Worm (Caenorhabditis elegans): ENCODE data around the gene R07B1.5.
A peak's percentile ranks its signal among the peaks of the same experiment; 100 is the strongest.

The R07B1.5 gene

DNA sequence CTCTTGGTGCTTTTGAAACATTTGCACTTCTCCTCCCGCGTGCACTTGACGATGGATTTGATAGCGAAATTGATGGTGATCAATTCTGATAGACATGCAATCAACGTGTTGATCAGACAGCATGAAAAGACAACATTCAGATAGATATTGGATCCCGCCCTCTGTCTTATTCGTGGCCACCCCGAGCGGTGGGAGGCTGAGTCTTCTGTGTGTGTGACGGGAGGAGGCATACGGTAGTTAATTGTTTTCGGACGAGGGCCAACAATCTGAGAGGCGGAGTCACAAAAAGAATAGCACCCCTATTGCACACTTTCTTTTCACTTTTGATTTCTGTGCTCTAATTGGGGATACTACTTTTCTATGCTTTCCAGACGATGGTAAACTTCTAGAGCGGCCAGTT lies 17.5 kb upstream of the R07B1.5 start:
- TF ChIP-seq R02D3.7 (tag; optimal IDR thresholded peaks at IDR 0.05) (no peak), Y75B8A.6 (GFP tag; IDR thresholded peaks at IDR 0.05) (no peak), lin-39 (tag; optimal IDR thresholded peaks at IDR 0.05) (no peak), nhr-11 (tag; optimal IDR thresholded peaks at IDR 0.05) (no peak), nhr-48 (tag; optimal IDR thresholded peaks at IDR 0.05) (no peak), ctbp-1 (GFP tag; IDR thresholded peaks at IDR 0.05) (no peak), mes-2 (tag; optimal IDR thresholded peaks at IDR 0.05; ENCODE audit: poor library complexity, severe bottlenecking) (no peak), T26A8.4 (GFP tag; IDR thresholded peaks at IDR 0.05) (no peak), ZK546.5 (tag; optimal IDR thresholded peaks at IDR 0.05) (no peak), lin-1 (GFP tag; IDR thresholded peaks at IDR 0.05) (no peak), nhr-6 (tag; optimal IDR thresholded peaks at IDR 0.05) (no peak)

DNA sequence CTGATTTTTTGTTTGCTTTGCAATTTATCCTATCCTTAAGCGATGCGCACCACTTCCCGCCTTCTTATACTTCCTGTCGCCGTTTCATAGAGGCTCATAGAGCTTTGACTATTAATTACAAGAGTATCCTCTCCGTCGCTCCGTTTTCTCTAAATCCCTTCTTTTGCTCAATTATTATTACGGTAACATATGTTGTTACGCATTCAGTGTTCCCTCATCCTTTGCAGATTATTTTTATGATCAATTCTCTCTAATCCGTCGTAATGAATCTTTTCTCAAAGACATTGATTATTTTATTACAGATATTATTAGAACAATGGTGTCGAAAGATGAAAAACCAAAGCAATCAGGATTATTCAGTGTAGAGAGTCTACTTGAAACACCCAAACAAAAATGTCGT lies 16.4 kb upstream of the R07B1.5 start, which contains the start of gene vab-15:
TSS of gene vab-15 (plus strand) at position 301 of the 400 bp plus-strand sequence.
- TF ChIP-seq mdt-29 (GFP tag; IDR thresholded peaks at IDR 0.05) (no peak), F49E8.2 (tag; optimal IDR thresholded peaks at IDR 0.05; ENCODE audit: borderline replicate concordance) (no peak), jun-1 (tag; optimal IDR thresholded peaks at IDR 0.05) (no peak), nhr-41 (GFP tag; IDR thresholded peaks at IDR 0.05) (no peak), dmd-6 (GFP tag; IDR thresholded peaks at IDR 0.05) (no peak), aha-1 (tag) (no peak), lin-39 (tag; optimal IDR thresholded peaks at IDR 0.05) (no peak)

DNA sequence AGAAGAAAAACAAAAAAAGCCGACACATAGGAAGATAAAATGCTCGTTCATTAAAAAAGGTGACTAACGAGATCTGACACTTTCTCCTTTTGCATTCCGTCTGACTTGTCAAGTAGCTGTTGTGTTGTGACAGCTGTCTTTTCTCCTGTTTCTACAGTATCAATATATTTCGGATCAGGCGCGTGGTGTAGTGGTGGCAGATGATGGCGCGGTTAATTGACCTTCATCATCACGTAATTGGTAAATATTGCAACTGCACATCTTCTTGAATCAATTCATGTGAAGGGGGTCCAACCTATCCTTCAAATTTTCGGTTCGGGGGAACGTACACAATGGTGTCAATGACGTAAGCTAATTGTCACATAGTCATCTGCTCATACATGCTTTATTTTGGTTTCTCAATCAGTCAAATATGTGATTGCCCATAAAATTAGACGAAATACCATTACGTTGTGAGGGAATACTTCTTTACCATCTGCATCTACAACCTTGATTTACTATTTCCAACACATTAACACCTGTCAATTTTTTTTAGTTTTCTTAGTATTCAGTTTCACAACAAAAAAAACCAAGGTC lies 15.1 kb upstream of the R07B1.5 start:
- no peak for TF ChIP-seq vab-7 (GFP tag; IDR thresholded peaks at IDR 0.05)
- TF ChIP-seq unc-62 (GFP tag; optimal IDR thresholded peaks at IDR 0.05 in 1 of 2), result peak in 1 of 2 experiments; percentile 92
- no peak for TF ChIP-seq unc-62 (tag; optimal IDR thresholded peaks at IDR 0.05)

DNA sequence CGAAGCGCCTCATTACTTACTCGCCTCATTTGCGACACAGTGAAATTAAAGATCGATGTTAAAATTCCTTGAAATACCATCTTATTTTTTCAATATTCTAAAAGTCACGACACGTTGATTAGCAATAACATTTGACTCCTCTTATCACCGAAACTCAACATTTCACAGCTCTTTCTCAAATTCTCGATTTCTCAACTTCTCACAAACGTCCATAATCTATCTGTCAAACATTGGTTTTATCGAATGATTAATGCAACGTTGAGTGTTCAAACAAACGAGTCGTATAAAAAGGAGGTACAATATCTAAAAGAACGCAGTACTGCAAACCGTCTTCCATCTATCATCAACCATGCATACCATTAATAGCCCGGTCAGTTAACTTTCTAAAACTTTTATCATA lies 13.1 kb upstream of the R07B1.5 start, which contains the start of gene lec-8:
TSS of gene lec-8 (plus strand) at position 314 of the 400 bp plus-strand sequence.
- TF ChIP-seq nhr-77 (tag; optimal IDR thresholded peaks at IDR 0.05) (peak; percentile 28), dve-1 (tag; optimal IDR thresholded peaks at IDR 0.05; ENCODE audit: insufficient read depth) (peak; percentile 84), hlh-11 (tag; optimal IDR thresholded peaks at IDR 0.05) (peak; percentile 65), nhr-28 (tag; optimal IDR thresholded peaks at IDR 0.05) (peak; percentile 68), jun-1 (tag; optimal IDR thresholded peaks at IDR 0.05) (no peak), tra-1 (GFP tag; IDR thresholded peaks at IDR 0.05) (peak; percentile 80; the same call in 1 of the 2 replicates), R02D3.7 (tag; optimal IDR thresholded peaks at IDR 0.05) (no peak), ceh-20 (GFP tag; IDR thresholded peaks at IDR 0.05) (peak; percentile 72; the same call in 1 of the 2 replicates), dmd-6 (GFP tag; IDR thresholded peaks at IDR 0.05) (peak; percentile 81), vab-7 (GFP tag; IDR thresholded peaks at IDR 0.05) (no peak), gei-8 (GFP tag; optimal IDR thresholded peaks at IDR 0.05) (no peak), saeg-2 (GFP tag; IDR thresholded peaks at IDR 0.05) (no peak), aha-1 (tag) (peak; percentile 82), T20F7.1 (GFP tag; optimal IDR thresholded peaks at IDR 0.05) (peak; percentile 45), daf-16 (GFP tag; optimal IDR thresholded peaks at IDR 0.05) (no peak), daf-16 (tag; optimal IDR thresholded peaks at IDR 0.05) (peak; percentile 81), nhr-48 (tag; optimal IDR thresholded peaks at IDR 0.05) (no peak), php-3 (GFP tag; IDR thresholded peaks at IDR 0.05) (peak; percentile 69), pqm-1 (tag; optimal IDR thresholded peaks at IDR 0.05) (peak; percentile 47)

DNA sequence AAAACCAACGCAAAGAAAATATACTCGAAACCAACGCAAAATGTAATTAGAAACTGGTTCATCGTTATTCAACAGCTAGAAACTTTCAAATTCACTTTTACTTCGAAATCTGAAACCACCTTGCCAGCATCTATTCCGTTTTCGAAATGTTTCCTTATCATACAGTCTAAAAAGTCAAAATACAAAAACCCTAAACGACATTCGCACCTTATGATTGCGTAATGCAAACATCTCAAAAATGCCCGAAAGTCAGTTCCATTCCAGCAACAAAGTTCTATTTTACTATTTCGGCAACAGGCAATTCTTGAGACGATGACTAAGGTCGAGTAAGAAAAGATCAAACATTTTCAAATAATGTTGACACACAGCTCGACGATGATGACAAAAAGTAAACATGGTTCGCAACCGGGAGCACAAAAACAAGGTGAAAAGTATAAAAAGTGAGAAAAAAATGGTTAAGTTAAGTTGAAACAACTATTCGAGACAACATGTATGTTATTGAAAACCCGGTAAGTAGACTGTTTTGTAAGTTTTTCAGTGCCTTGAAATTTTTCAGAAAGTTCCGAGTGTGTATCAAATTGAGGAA lies 11.5 kb upstream of the R07B1.5 start, which contains the start of gene lec-7:
TSS of gene lec-7 (plus strand) at position 297 of the 586 bp plus-strand sequence.
- TF ChIP-seq dve-1 (tag; optimal IDR thresholded peaks at IDR 0.05; ENCODE audit: insufficient read depth) (peak; percentile 39), php-3 (GFP tag; IDR thresholded peaks at IDR 0.05) (no peak), nhr-28 (tag; optimal IDR thresholded peaks at IDR 0.05) (peak; percentile 25), pha-4 (GFP tag; IDR thresholded peaks at IDR 0.05) (no peak), pha-4 (tag; optimal IDR thresholded peaks at IDR 0.05) (peak; percentile 89), dmd-8 (GFP tag; IDR thresholded peaks at IDR 0.05) (no peak), pqm-1 (tag; optimal IDR thresholded peaks at IDR 0.05) (peak; percentile 26), dmd-6 (GFP tag; IDR thresholded peaks at IDR 0.05) (peak; percentile 49)
